Fruit fly (Drosophila melanogaster) whole organism, prepupa: ENCODE results near the gene CG42553.

Experiments used
- Blimp-1 ChIP-seq: fragments of 200-800 bp; sonication (Bioruptor generic); optimal IDR thresholded peaks from 3 replicates; lab custom pipeline; 2017; ENCODE audit warnings: missing biosample characterization, missing genetic modification characterization, mild to moderate bottlenecking, moderate library complexity, missing genetic modification reagents
- Lpt ChIP-seq: fragments of 200-800 bp; sonication (Bioruptor generic); optimal IDR thresholded peaks from 3 replicates; lab custom pipeline; 2016; ENCODE audit warnings: missing biosample characterization, missing genetic modification characterization

DNA sequence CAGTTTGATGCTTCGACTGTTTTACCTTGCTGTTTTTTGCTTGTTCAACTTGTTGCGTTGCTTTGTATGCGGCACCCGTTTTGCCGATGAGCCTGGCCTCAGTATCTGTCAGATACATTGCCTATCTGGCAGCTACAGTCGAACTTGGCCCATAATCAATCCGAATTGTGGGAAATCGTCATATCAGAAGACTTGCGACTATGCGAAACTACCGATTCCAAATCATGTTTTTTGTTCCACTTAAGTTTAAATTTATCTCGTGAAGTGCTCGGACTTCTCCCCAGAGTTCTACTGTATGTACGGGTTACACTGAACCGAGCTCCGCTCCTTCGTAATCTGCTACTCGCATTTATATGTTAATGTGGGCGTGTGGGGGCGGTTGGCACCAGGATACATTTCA, 50.3 kb downstream of the CG42553 start:
- TF ChIP-seq Blimp-1 (no peak), Lpt (GFP tag; lab: Kevin White, UChicago) (no peak)
